Fruit fly (Drosophila melanogaster): ENCODE results near the gene GatC.

DNA sequence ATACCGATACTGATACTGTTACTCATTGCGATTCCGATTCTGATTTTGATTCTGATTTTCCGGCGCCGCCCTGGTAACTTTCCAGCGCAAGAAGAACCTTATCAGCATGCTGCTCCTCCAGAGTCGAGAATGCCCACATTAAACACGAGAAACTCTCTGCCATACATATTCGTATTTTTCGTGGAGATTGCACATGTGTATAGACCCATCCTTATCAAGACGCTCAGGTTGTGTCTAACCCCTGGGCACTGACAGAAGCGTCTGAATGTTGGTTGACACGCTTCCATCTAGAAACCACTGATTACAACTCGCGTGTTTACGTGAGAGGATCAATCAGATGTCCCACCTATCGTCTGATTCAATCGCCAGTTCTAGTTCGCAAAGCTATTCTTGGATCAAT is 27.7 kb downstream of the GatC start:
- no peak for TF ChIP-seq Pif1A (GFP tag; optimal IDR thresholded peaks at IDR 0.05)
- no peak for TF ChIP-seq Snoo (tag; optimal IDR thresholded peaks at IDR 0.05)
- TF ChIP-seq fd96Ca (GFP tag; IDR thresholded peaks at IDR 0.05): no peak
- no peak for TF ChIP-seq CG12605 (GFP tag; IDR thresholded peaks at IDR 0.05)
- no peak for TF ChIP-seq CG9948 (tag; optimal IDR thresholded peaks at IDR 0.05)
- no peak for TF ChIP-seq Ets98B (GFP tag; IDR thresholded peaks at IDR 0.05)
- TF ChIP-seq rn (GFP tag; IDR thresholded peaks at IDR 0.05): no peak
- TF ChIP-seq CG10348 (GFP tag; IDR thresholded peaks at IDR 0.05): no peak
